Worm (Caenorhabditis elegans) whole organism, L1 larva: ENCODE data around the gene ceh-58.
A peak's percentile ranks its signal among the peaks of the same experiment; 100 is the strongest.

Experiments
- C16A3.4 ChIP-seq: fragments of 150-350 bp; optimal IDR thresholded peaks from 2 replicates; lab custom pipeline; 2014; ENCODE audit warnings: missing biosample characterization, missing genetic modification characterization
- aly-2 ChIP-seq: fragments of 150-350 bp; optimal IDR thresholded peaks from 2 replicates; lab custom pipeline; 2014; ENCODE audit warnings: missing biosample characterization, missing genetic modification characterization
- blmp-1 ChIP-seq: fragments of 150-350 bp; optimal IDR thresholded peaks from 2 replicates; lab custom pipeline; 2014; ENCODE audit warnings: missing biosample characterization, missing genetic modification characterization
- ceh-8 ChIP-seq: fragments of 200-800 bp; sonication (Bioruptor generic); optimal IDR thresholded peaks from 2 replicates; lab custom pipeline; 2018; ENCODE audit warnings: mild to moderate bottlenecking, missing genetic modification characterization, moderate library complexity, missing compliant biosample characterization
- ceh-90 ChIP-seq: sonication (generic microtip); optimal IDR thresholded peaks from 2 replicates; lab custom pipeline; 2016; ENCODE audit warnings: missing genetic modification characterization, missing compliant biosample characterization
- efl-1 ChIP-seq, 4 experiments: fragments of 150-350 bp; optimal IDR thresholded peaks in 3 of 4; peaks in 1 of 4; 1 replicate in 1 of 4; 2 replicates in 3 of 4; lab custom pipeline; 2014; ENCODE audit warnings: missing biosample characterization in 2 of 4, missing genetic modification characterization in 2 of 4, missing genetic modification reagents in 2 of 4
- efl-3 ChIP-seq: fragments of 200-800 bp; sonication (Bioruptor generic); optimal IDR thresholded peaks from 2 replicates; lab custom pipeline; 2018; ENCODE audit warnings: mild to moderate bottlenecking, missing genetic modification characterization, missing compliant biosample characterization
- elt-3 ChIP-seq, 6 experiments: fragments of 150-350 bp in 1 of 6; sonication (generic microtip); optimal IDR thresholded peaks; 2 replicates each; lab custom pipeline; 2017 to 2018; ENCODE audit warnings: missing biosample characterization in 6 of 6, missing genetic modification characterization in 6 of 6, inconsistent platforms in 1 of 6
- fkh-10 ChIP-seq: sonication (generic microtip); optimal IDR thresholded peaks from 2 replicates; lab custom pipeline; 2017; ENCODE audit warnings: missing biosample characterization, missing genetic modification reagents, missing genetic modification characterization
- grh-1 ChIP-seq: fragments of 200-800 bp; sonication (Bioruptor generic); IDR thresholded peaks from 2 replicates; pipeline ENCODE4 v1.3.6; 2022; ENCODE audit warnings: missing genetic modification reagents, missing genetic modification characterization, missing compliant biosample characterization
- hpl-2 ChIP-seq: fragments of 150-350 bp; optimal IDR thresholded peaks from 2 replicates; lab custom pipeline; 2014; ENCODE audit warnings: missing biosample characterization, missing genetic modification reagents, missing genetic modification characterization
- irx-1 ChIP-seq: sonication (generic microtip); optimal IDR thresholded peaks from 2 replicates; lab custom pipeline; 2016; ENCODE audit warnings: missing genetic modification characterization, missing compliant biosample characterization
- isw-1 ChIP-seq: fragments of 200-800 bp; sonication (Bioruptor generic); IDR thresholded peaks from 2 replicates; pipeline ENCODE4 v1.3.6; 2022; ENCODE audit warnings: missing genetic modification characterization, missing compliant biosample characterization
- jun-1 ChIP-seq: fragments of 150-350 bp; optimal IDR thresholded peaks from 2 replicates; lab custom pipeline; 2014; ENCODE audit warnings: missing biosample characterization, missing genetic modification reagents, missing genetic modification characterization
- lin-14 ChIP-seq: fragments of 200-800 bp; sonication (Bioruptor generic); optimal IDR thresholded peaks from 2 replicates; lab custom pipeline; 2018; ENCODE audit warnings: mild to moderate bottlenecking, missing genetic modification characterization, moderate library complexity, missing compliant biosample characterization
- lin-15B ChIP-seq: fragments of 150-350 bp; sonication (generic microtip); optimal IDR thresholded peaks from 3 replicates; lab custom pipeline; 2014; ENCODE audit warnings: missing biosample characterization, missing genetic modification characterization
- lin-35 ChIP-seq, 2 experiments: fragments of 150-350 bp; optimal IDR thresholded peaks; 2 replicates each; lab custom pipeline; 2014; ENCODE audit warnings: missing biosample characterization in 2 of 2, missing genetic modification characterization in 2 of 2, missing genetic modification reagents in 2 of 2
- lin-39 ChIP-seq: fragments of 150-350 bp; optimal IDR thresholded peaks from 2 replicates; lab custom pipeline; 2014; ENCODE audit warnings: missing biosample characterization, missing genetic modification reagents, missing genetic modification characterization
- lir-3 ChIP-seq: sonication (generic microtip); optimal IDR thresholded peaks from 2 replicates; lab custom pipeline; 2016; ENCODE audit warnings: mild to moderate bottlenecking, missing genetic modification characterization, moderate library complexity, missing compliant biosample characterization; ENCODE audit not compliant: poor library complexity
- lsy-2 ChIP-seq, 2 experiments: fragments of 150-350 bp; optimal IDR thresholded peaks; 2 replicates each; lab custom pipeline; 2014; ENCODE audit warnings: missing biosample characterization in 2 of 2, missing genetic modification characterization in 2 of 2
- mdl-1 ChIP-seq, 2 experiments: fragments of 150-350 bp; optimal IDR thresholded peaks; 2 replicates each; lab custom pipeline; 2014 to 2017; ENCODE audit warnings: missing biosample characterization in 2 of 2, missing genetic modification characterization in 2 of 2, inconsistent platforms in 1 of 2
- mep-1 ChIP-seq: fragments of 150-350 bp; optimal IDR thresholded peaks from 2 replicates; lab custom pipeline; 2014; ENCODE audit warnings: missing biosample characterization, missing genetic modification characterization
- nhr-19 ChIP-seq: fragments of 200-800 bp; sonication (Bioruptor generic); conservative IDR thresholded peaks from 2 replicates; pipeline ENCODE4 v1.3.6; 2022; ENCODE audit warnings: missing genetic modification characterization, missing compliant biosample characterization
- nhr-20 ChIP-seq: sonication (generic microtip); optimal IDR thresholded peaks from 2 replicates; lab custom pipeline; 2016; ENCODE audit warnings: mild to moderate bottlenecking, missing genetic modification characterization, missing compliant biosample characterization
- nhr-28 ChIP-seq: fragments of 150-350 bp; optimal IDR thresholded peaks from 2 replicates; lab custom pipeline; 2014; ENCODE audit warnings: missing biosample characterization, missing genetic modification characterization
- nhr-47 ChIP-seq: sonication (generic microtip); optimal IDR thresholded peaks from 2 replicates; lab custom pipeline; 2016; ENCODE audit warnings: mild to moderate bottlenecking, missing genetic modification characterization, moderate library complexity, missing compliant biosample characterization
- nhr-71 ChIP-seq: sonication (generic microtip); optimal IDR thresholded peaks from 2 replicates; lab custom pipeline; 2016; ENCODE audit warnings: mild to moderate bottlenecking, missing genetic modification characterization, moderate library complexity, missing compliant biosample characterization
- nhr-76 ChIP-seq: sonication (generic microtip); optimal IDR thresholded peaks from 2 replicates; lab custom pipeline; 2017; ENCODE audit warnings: missing biosample characterization, missing genetic modification characterization
- nhr-84 ChIP-seq: sonication (generic microtip); optimal IDR thresholded peaks from 2 replicates; lab custom pipeline; 2017; ENCODE audit warnings: missing biosample characterization, missing genetic modification characterization
- nhr-85 ChIP-seq: sonication (generic microtip); peaks from one replicate; lab custom pipeline; 2016; ENCODE audit warnings: missing genetic modification characterization, inconsistent platforms, missing compliant biosample characterization
- nhr-90 ChIP-seq: sonication (generic microtip); optimal IDR thresholded peaks from 2 replicates; lab custom pipeline; 2016; ENCODE audit warnings: mild to moderate bottlenecking, missing genetic modification characterization, missing compliant biosample characterization; ENCODE audit not compliant: poor library complexity
- pag-3 ChIP-seq: sonication (generic microtip); optimal IDR thresholded peaks from 2 replicates; lab custom pipeline; 2017; ENCODE audit warnings: missing genetic modification characterization, mild to moderate bottlenecking, missing compliant biosample characterization, antibody characterized with exemption, borderline replicate concordance; ENCODE audit not compliant: insufficient read depth
- rnt-1 ChIP-seq: sonication (generic microtip); optimal IDR thresholded peaks from 2 replicates; lab custom pipeline; 2016; ENCODE audit warnings: mild to moderate bottlenecking, missing genetic modification characterization, moderate library complexity, missing compliant biosample characterization
- skn-1 ChIP-seq: fragments of 150-350 bp; optimal IDR thresholded peaks from 2 replicates; lab custom pipeline; 2014; ENCODE audit warnings: missing biosample characterization, missing genetic modification characterization
- snpc-4 ChIP-seq: fragments of 150-350 bp; optimal IDR thresholded peaks from 2 replicates; lab custom pipeline; 2014; ENCODE audit warnings: missing biosample characterization, missing genetic modification characterization
- snu-23 ChIP-seq: sonication (generic microtip); optimal IDR thresholded peaks from 2 replicates; lab custom pipeline; 2016; ENCODE audit warnings: missing genetic modification characterization, missing compliant biosample characterization
- swsn-7 ChIP-seq: sonication (generic microtip); optimal IDR thresholded peaks from 2 replicates; lab custom pipeline; 2016; ENCODE audit warnings: missing genetic modification characterization, missing compliant biosample characterization
- tlp-1 ChIP-seq: fragments of 150-350 bp; optimal IDR thresholded peaks from 2 replicates; lab custom pipeline; 2014; ENCODE audit warnings: missing biosample characterization, missing genetic modification characterization
- unc-62 ChIP-seq: fragments of 150-350 bp; optimal IDR thresholded peaks from 2 replicates; lab custom pipeline; 2014; ENCODE audit warnings: missing biosample characterization, missing genetic modification reagents, missing genetic modification characterization
- xbp-1 ChIP-seq: sonication (generic microtip); optimal IDR thresholded peaks from 2 replicates; lab custom pipeline; 2016; ENCODE audit warnings: missing genetic modification characterization, missing compliant biosample characterization
- ztf-11 ChIP-seq, 2 experiments: sonication (generic microtip); optimal IDR thresholded peaks; 2 replicates each; lab custom pipeline; 2016 to 2017; ENCODE audit warnings: missing genetic modification characterization in 2 of 2, missing biosample characterization in 1 of 2, missing compliant biosample characterization in 1 of 2

The ceh-58 gene

DNA sequence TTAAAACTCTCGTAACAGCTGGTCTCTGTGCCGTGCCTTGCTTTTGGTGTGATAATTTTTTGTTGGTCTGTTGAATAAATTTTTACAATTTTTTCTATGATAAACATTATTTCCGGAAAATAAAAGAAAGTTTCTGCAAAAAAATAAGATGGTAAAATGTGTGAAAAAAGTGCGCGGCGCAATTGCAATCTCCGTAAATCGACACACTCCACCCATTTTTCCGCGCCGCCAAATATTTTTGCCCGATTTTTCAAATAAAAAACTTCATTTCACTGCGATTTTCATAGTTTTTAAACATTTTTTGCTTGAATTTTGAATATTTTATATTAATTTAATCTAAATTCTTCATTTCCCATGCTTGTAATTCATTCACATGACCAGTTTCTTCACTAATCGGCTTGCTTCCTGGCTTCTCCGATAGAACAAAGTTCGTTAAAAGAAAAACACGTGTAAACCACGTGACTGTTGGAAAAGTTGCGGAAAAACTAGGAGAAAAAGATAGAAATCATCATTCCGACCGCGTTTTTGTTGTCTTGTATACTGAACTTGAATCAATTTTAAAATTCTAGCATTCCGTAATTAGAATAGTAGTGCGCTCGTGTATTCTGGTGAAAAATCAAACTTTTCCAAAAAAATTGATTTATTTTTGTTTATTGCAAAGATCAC is 18.8 kb upstream of the ceh-58 start (continued):
- no peak for TF ChIP-seq ceh-90 (tag; lab: Kevin White, UChicago)
- TF ChIP-seq jun-1, result peak; percentile 54
- no peak for TF ChIP-seq efl-3
- TF ChIP-seq skn-1 (tag; lab: Kevin White, UChicago), result peak; percentile 61
- peak; percentile 57; the same call in 1 of the 2 replicates for TF ChIP-seq grh-1 (GFP tag; lab: Robert Waterston, UW)
- TF ChIP-seq unc-62, result no peak
- no peak for TF ChIP-seq fkh-10 (GFP tag; lab: Kevin White, UChicago)
- TF ChIP-seq mdl-1 (tag; optimal IDR thresholded peaks at IDR 0.05; lab: Kevin White, UChicago), result peak in 1 of 2 experiments; percentile 44
- TF ChIP-seq lin-39 (tag; lab: Kevin White, UChicago), result no peak
- peak; percentile 75 to 77 for TF ChIP-seq lsy-2 (tag; optimal IDR thresholded peaks at IDR 0.05; lab: Kevin White, UChicago)
- peak; percentile 57 to 76 for TF ChIP-seq lin-35 (GFP tag; optimal IDR thresholded peaks at IDR 0.05; lab: Kevin White, UChicago)
- TF ChIP-seq isw-1 (GFP tag; lab: Robert Waterston, UW), result peak; percentile 52
- TF ChIP-seq nhr-85 (tag; lab: Kevin White, UChicago), result peak; percentile 93

DNA sequence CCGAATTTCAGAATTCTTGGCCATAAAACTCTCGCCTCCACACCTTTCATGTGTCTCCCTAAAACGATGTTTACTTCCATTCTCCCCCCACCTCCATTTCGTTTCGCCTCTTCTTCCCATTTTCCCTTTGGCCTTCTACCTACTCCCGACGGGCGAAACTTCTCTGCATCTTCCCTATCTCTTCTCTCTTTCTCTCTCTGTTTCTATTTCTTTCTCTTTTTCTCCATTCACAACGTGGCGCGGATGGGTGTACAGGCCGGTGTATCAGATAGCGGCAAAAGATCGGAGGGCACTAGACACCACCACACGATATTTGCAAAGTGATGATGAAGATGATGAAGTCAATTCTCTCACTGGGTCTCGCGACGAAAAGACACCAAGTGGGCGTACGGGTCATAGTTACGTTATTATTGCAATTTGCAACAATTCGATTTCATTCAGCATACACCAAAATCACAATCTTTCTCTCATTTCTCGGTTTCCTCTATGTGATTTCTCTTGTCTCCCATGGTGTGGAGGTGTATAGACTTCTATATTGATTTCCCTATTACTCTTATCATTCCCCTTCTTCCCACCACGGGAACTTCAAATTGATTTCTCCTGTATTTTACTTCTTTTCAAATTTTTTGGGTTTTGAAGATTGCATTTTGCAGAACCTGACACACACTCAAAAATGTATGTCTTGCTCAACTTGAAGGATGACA is 15.4 kb upstream of the ceh-58 start, which contains the start of gene ztf-27:
Gene ztf-27 (plus strand): TSS at position 654 of the 704 bp plus-strand sequence.
- TF ChIP-seq blmp-1 (tag; lab: Kevin White, UChicago) (peak; percentile 82), isw-1 (GFP tag; lab: Robert Waterston, UW) (no peak), nhr-47 (tag; lab: Kevin White, UChicago) (peak; percentile 48), lin-14 (GFP tag; lab: Kevin White, UChicago) (peak; percentile 69), lin-39 (tag; lab: Kevin White, UChicago) (no peak), ceh-90 (tag; lab: Kevin White, UChicago) (no peak), xbp-1 (tag; lab: Kevin White, UChicago) (peak; percentile 1), hpl-2 (GFP tag; lab: Kevin White, UChicago) (no peak), nhr-20 (tag; lab: Kevin White, UChicago) (peak; percentile 64), swsn-7 (tag; lab: Kevin White, UChicago) (peak; percentile 14), nhr-71 (tag; lab: Kevin White, UChicago) (peak; percentile 62), nhr-28 (tag; lab: Kevin White, UChicago) (no peak), C16A3.4 (tag; lab: Kevin White, UChicago) (no peak), elt-3 (tag; optimal IDR thresholded peaks at IDR 0.05; lab: Kevin White, UChicago) (peak in 2 of 6 experiments; percentile 38 to 42), lsy-2 (tag; optimal IDR thresholded peaks at IDR 0.05; lab: Kevin White, UChicago) (peak in 1 of 2 experiments; percentile 54), skn-1 (tag; lab: Kevin White, UChicago) (peak; percentile 30), nhr-85 (tag; lab: Kevin White, UChicago) (peak; percentile 88), jun-1 (peak; percentile 28), nhr-90 (tag; lab: Kevin White, UChicago) (peak; percentile 38), rnt-1 (tag; lab: Kevin White, UChicago) (peak; percentile 51), snu-23 (GFP tag; lab: Kevin White, UChicago) (peak; percentile 53), tlp-1 (tag; lab: Kevin White, UChicago) (no peak), nhr-19 (peak; percentile 37), lin-15B (tag; lab: Kevin White, UChicago) (no peak), mdl-1 (tag; optimal IDR thresholded peaks at IDR 0.05; lab: Kevin White, UChicago) (peak in 1 of 2 experiments; percentile 56), lin-35 (GFP tag; optimal IDR thresholded peaks at IDR 0.05; lab: Kevin White, UChicago) (peak in 1 of 2 experiments; percentile 50), lir-3 (tag; lab: Kevin White, UChicago) (peak; percentile 18), mep-1 (tag; lab: Kevin White, UChicago) (peak; percentile 55), efl-1 (optimal IDR thresholded peaks at IDR 0.05; lab: Kevin White, UChicago) (peak; percentile 18 to 22), efl-1 (GFP tag; optimal IDR thresholded peaks at IDR 0.05 in 1 of 2; lab: Kevin White, UChicago) (peak in 1 of 2 experiments; percentile 92), irx-1 (no peak)

DNA sequence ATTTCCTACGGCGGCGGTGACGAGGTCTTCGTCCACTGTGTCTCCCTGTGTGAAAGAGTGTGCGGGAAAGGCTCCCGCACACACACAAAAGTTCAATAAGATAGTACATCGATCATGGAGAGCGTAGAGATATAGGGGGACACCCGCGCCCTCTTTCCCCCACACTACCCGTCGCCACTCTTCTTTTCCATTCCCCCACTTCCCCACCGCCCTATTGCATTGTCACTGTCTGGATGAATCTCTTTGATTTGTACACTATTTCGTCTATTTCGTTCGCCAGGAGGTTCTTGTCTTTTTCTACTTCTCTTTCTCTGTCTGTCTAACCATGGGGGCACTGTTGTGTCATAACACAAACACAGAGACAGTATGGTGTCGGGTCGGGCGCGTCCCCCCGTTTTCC is 12.8 kb upstream of the ceh-58 start:
- TF ChIP-seq nhr-84 (tag; lab: Kevin White, UChicago) (no peak), snpc-4 (peak; percentile 11), snu-23 (GFP tag; lab: Kevin White, UChicago) (peak; percentile 70), skn-1 (tag; lab: Kevin White, UChicago) (no peak), lin-15B (tag; lab: Kevin White, UChicago) (no peak), irx-1 (peak; percentile 22), lin-35 (GFP tag; optimal IDR thresholded peaks at IDR 0.05; lab: Kevin White, UChicago) (peak; percentile 54 to 59), rnt-1 (tag; lab: Kevin White, UChicago) (peak; percentile 60), unc-62 (no peak), mdl-1 (tag; optimal IDR thresholded peaks at IDR 0.05; lab: Kevin White, UChicago) (peak in 1 of 2 experiments; percentile 62), nhr-76 (tag; lab: Kevin White, UChicago) (no peak), swsn-7 (tag; lab: Kevin White, UChicago) (peak; percentile 57), nhr-90 (tag; lab: Kevin White, UChicago) (peak; percentile 69), mep-1 (tag; lab: Kevin White, UChicago) (peak; percentile 42), pag-3 (tag; lab: Kevin White, UChicago) (no peak), lir-3 (tag; lab: Kevin White, UChicago) (peak; percentile 13), ztf-11 (tag; optimal IDR thresholded peaks at IDR 0.05; lab: Kevin White, UChicago) (peak in 1 of 2 experiments; percentile 50), ceh-8 (GFP tag; lab: Kevin White, UChicago) (no peak), nhr-20 (tag; lab: Kevin White, UChicago) (peak; percentile 62), aly-2 (tag; lab: Kevin White, UChicago) (no peak)
